Fruit fly (Drosophila melanogaster) whole organism, prepupa: ENCODE results near the gene hry.

ENCODE experiments used
- Blimp-1 ChIP-seq: fragments of 200-800 bp; sonication (Bioruptor generic); optimal IDR thresholded peaks from 3 replicates; lab custom pipeline; 2017; ENCODE audit warnings: missing biosample characterization, missing genetic modification characterization, mild to moderate bottlenecking, moderate library complexity, missing genetic modification reagents
- CG10631 ChIP-seq: fragments of 200-800 bp; sonication (Bioruptor generic); optimal IDR thresholded peaks from 2 replicates; lab custom pipeline; 2016; ENCODE audit warnings: missing biosample characterization, missing genetic modification characterization
- CG10669 ChIP-seq: fragments of 200-800 bp; sonication (Bioruptor generic); optimal IDR thresholded peaks from 3 replicates; lab custom pipeline; 2018; ENCODE audit warnings: missing biosample characterization, mild to moderate bottlenecking, missing genetic modification characterization, moderate library complexity
- CG11294 ChIP-seq: fragments of 200-800 bp; sonication (Bioruptor generic); IDR thresholded peaks from 2 replicates; pipeline ENCODE4 v1.3.6; 2022; ENCODE audit warnings: missing biosample characterization, missing genetic modification characterization
- CG11762 ChIP-seq: fragments of 200-800 bp; sonication (Bioruptor generic); optimal IDR thresholded peaks from 3 replicates; lab custom pipeline; 2016; ENCODE audit warnings: missing biosample characterization, missing genetic modification characterization; ENCODE audit not compliant: insufficient read depth
- CG11902 ChIP-seq: fragments of 200-800 bp; sonication (Bioruptor generic); optimal IDR thresholded peaks from 3 replicates; lab custom pipeline; 2016; ENCODE audit warnings: missing biosample characterization, missing genetic modification characterization
- CG1621 ChIP-seq: fragments of 200-800 bp; sonication (Bioruptor generic); optimal IDR thresholded peaks from 3 replicates; lab custom pipeline; 2018; ENCODE audit warnings: missing biosample characterization, mild to moderate bottlenecking, missing genetic modification characterization
- CG16779 ChIP-seq: fragments of 200-800 bp; sonication (Bioruptor generic); optimal IDR thresholded peaks from 3 replicates; lab custom pipeline; 2017; ENCODE audit warnings: missing biosample characterization, mild to moderate bottlenecking, missing genetic modification characterization
- CG3032 ChIP-seq: fragments of 200-800 bp; optimal IDR thresholded peaks from 2 replicates; lab custom pipeline; 2019; ENCODE audit warnings: missing biosample characterization, mild to moderate bottlenecking, missing genetic modification characterization, moderate library complexity
- CG32006 ChIP-seq: fragments of 200-800 bp; sonication (Bioruptor generic); optimal IDR thresholded peaks from 3 replicates; lab custom pipeline; 2017; ENCODE audit warnings: missing biosample characterization, mild to moderate bottlenecking, missing genetic modification characterization
- CG34406 ChIP-seq: fragments of 200-800 bp; sonication (Bioruptor generic); optimal IDR thresholded peaks from 3 replicates; lab custom pipeline; 2016; ENCODE audit warnings: missing biosample characterization, missing genetic modification characterization
- CG4318 ChIP-seq: fragments of 200-800 bp; sonication (Bioruptor generic); optimal IDR thresholded peaks from 3 replicates; lab custom pipeline; 2017; ENCODE audit warnings: missing biosample characterization, mild to moderate bottlenecking, missing genetic modification characterization
- CG6163 ChIP-seq: fragments of 200-800 bp; sonication (Bioruptor generic); IDR thresholded peaks from 3 replicates; pipeline ENCODE4 v1.3.6; 2022; ENCODE audit warnings: missing biosample characterization, missing genetic modification characterization
- CG6792 ChIP-seq: fragments of 200-800 bp; sonication (Bioruptor generic); optimal IDR thresholded peaks from 3 replicates; lab custom pipeline; 2016; ENCODE audit warnings: missing biosample characterization, missing genetic modification characterization
- CG7368 ChIP-seq: fragments of 200-800 bp; sonication (Bioruptor generic); optimal IDR thresholded peaks from 3 replicates; lab custom pipeline; 2016; ENCODE audit warnings: missing biosample characterization, missing genetic modification characterization
- CG8632 ChIP-seq: fragments of 200-800 bp; sonication (Bioruptor generic); optimal IDR thresholded peaks from 3 replicates; lab custom pipeline; 2016; ENCODE audit warnings: missing biosample characterization, missing genetic modification characterization
- CG9139 ChIP-seq: fragments of 200-800 bp; sonication (Bioruptor generic); optimal IDR thresholded peaks from 3 replicates; lab custom pipeline; 2017; ENCODE audit warnings: missing biosample characterization, mild to moderate bottlenecking, missing genetic modification characterization
- Eip75B ChIP-seq: fragments of 200-800 bp; sonication (Bioruptor generic); optimal IDR thresholded peaks from 3 replicates; lab custom pipeline; 2016; ENCODE audit warnings: missing biosample characterization, missing genetic modification characterization
- Eip78C ChIP-seq: fragments of 200-800 bp; sonication (Bioruptor generic); peaks from one replicate; lab custom pipeline; 2016; ENCODE audit warnings: missing biosample characterization, missing genetic modification characterization
- Eip93F ChIP-seq: fragments of 200-800 bp; sonication (Bioruptor generic); optimal IDR thresholded peaks from 2 replicates; lab custom pipeline; 2016; ENCODE audit warnings: missing biosample characterization, mild to moderate bottlenecking, missing genetic modification characterization
- Ets96B ChIP-seq: fragments of 200-800 bp; optimal IDR thresholded peaks from 2 replicates; lab custom pipeline; 2019; ENCODE audit warnings: missing biosample characterization, mild to moderate bottlenecking, missing genetic modification characterization, moderate library complexity
- Gug ChIP-seq: fragments of 200-800 bp; sonication (Bioruptor generic); IDR thresholded peaks from 2 replicates; pipeline ENCODE4 v1.3.6; 2022; ENCODE audit warnings: missing biosample characterization, missing genetic modification characterization
- Hr39 ChIP-seq: fragments of 200-800 bp; sonication (Bioruptor generic); optimal IDR thresholded peaks from 2 replicates; lab custom pipeline; 2016; ENCODE audit warnings: missing biosample characterization, missing genetic modification characterization
- Hr4 ChIP-seq: fragments of 200-800 bp; sonication (Bioruptor generic); optimal IDR thresholded peaks from 3 replicates; lab custom pipeline; 2016; ENCODE audit warnings: missing biosample characterization, missing genetic modification characterization
- Lpt ChIP-seq: fragments of 200-800 bp; sonication (Bioruptor generic); optimal IDR thresholded peaks from 3 replicates; lab custom pipeline; 2016; ENCODE audit warnings: missing biosample characterization, missing genetic modification characterization
- Met ChIP-seq: fragments of 200-800 bp; sonication (Bioruptor generic); optimal IDR thresholded peaks from 3 replicates; lab custom pipeline; 2016; ENCODE audit warnings: missing biosample characterization, missing genetic modification characterization
- Sox14 ChIP-seq: fragments of 200-800 bp; sonication (Bioruptor generic); optimal IDR thresholded peaks from 3 replicates; lab custom pipeline; 2016; ENCODE audit warnings: missing biosample characterization, missing genetic modification characterization
- achi ChIP-seq: fragments of 200-800 bp; sonication (Bioruptor generic); optimal IDR thresholded peaks from 3 replicates; lab custom pipeline; 2016; ENCODE audit warnings: missing biosample characterization, missing genetic modification characterization
- dac ChIP-seq: fragments of 200-800 bp; sonication (Bioruptor generic); optimal IDR thresholded peaks from 2 replicates; lab custom pipeline; 2017; ENCODE audit warnings: missing biosample characterization, mild to moderate bottlenecking, missing genetic modification characterization
- dsx ChIP-seq: fragments of 200-800 bp; optimal IDR thresholded peaks from 3 replicates; lab custom pipeline; 2019; ENCODE audit warnings: missing biosample characterization, mild to moderate bottlenecking, missing genetic modification characterization, moderate library complexity; ENCODE audit not compliant: poor library complexity, severe bottlenecking
- eg ChIP-seq: fragments of 200-800 bp; sonication (Bioruptor generic); IDR thresholded peaks from 3 replicates; pipeline ENCODE4 v1.3.6; 2022; ENCODE audit warnings: missing biosample characterization, missing genetic modification characterization
- fd59A ChIP-seq: fragments of 200-800 bp; sonication (Bioruptor generic); optimal IDR thresholded peaks from 2 replicates; lab custom pipeline; 2017; ENCODE audit warnings: missing biosample characterization, mild to moderate bottlenecking, missing genetic modification characterization, missing genetic modification reagents
- lz ChIP-seq: fragments of 200-800 bp; sonication (Bioruptor generic); optimal IDR thresholded peaks from 3 replicates; lab custom pipeline; 2016; ENCODE audit warnings: missing biosample characterization, missing genetic modification characterization
- net ChIP-seq: fragments of 200-800 bp; sonication (Bioruptor generic); optimal IDR thresholded peaks from 3 replicates; lab custom pipeline; 2016; ENCODE audit warnings: missing biosample characterization, missing genetic modification characterization
- pdm3 ChIP-seq: fragments of 200-800 bp; sonication (Bioruptor generic); optimal IDR thresholded peaks from 3 replicates; lab custom pipeline; 2016; ENCODE audit warnings: missing biosample characterization, missing genetic modification characterization
- salr ChIP-seq, 2 experiments: fragments of 200-800 bp; sonication (Bioruptor generic); optimal IDR thresholded peaks; 3 replicates each; lab custom pipeline; 2016 to 2018; ENCODE audit warnings: missing biosample characterization in 2 of 2, missing genetic modification characterization in 2 of 2, mild to moderate bottlenecking in 1 of 2
- spab ChIP-seq: fragments of 200-800 bp; sonication (Bioruptor generic); optimal IDR thresholded peaks from 2 replicates; lab custom pipeline; 2017; ENCODE audit warnings: missing biosample characterization, mild to moderate bottlenecking, missing genetic modification characterization, missing genetic modification reagents
- ss ChIP-seq, 2 experiments: fragments of 200-800 bp; sonication (Bioruptor generic); optimal IDR thresholded peaks; 2 replicates in 1 of 2; 3 replicates in 1 of 2; lab custom pipeline; 2017 to 2018; ENCODE audit warnings: mild to moderate bottlenecking in 2 of 2, missing biosample characterization in 2 of 2, missing genetic modification characterization in 2 of 2, moderate library complexity in 1 of 2
- svp ChIP-seq: fragments of 200-800 bp; sonication (Bioruptor generic); peaks from one replicate; lab custom pipeline; 2016; ENCODE audit warnings: missing biosample characterization, missing genetic modification characterization
- topi ChIP-seq: fragments of 200-800 bp; sonication (Bioruptor generic); optimal IDR thresholded peaks from 3 replicates; lab custom pipeline; 2016; ENCODE audit warnings: missing biosample characterization, missing genetic modification characterization
- vri ChIP-seq: fragments of 200-800 bp; sonication (Bioruptor generic); optimal IDR thresholded peaks from 3 replicates; lab custom pipeline; 2016; ENCODE audit warnings: missing biosample characterization, mild to moderate bottlenecking, missing genetic modification characterization

hry gene

DNA sequence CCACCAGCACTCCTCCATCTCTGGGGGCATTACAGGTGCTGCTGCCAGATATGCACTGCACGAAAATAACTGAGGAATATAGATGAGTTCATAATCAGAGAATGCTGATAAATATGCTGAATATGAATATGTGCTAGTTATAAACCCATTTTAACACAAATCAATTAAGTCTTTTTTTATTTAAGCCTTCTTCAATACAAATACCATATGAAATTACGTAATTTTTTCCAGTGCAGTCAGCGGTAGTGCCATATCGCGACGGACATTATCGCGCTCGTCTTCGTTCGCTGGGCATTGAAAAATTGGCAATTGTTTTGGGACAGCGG lies 18.2 kb upstream of the hry start (continued):
- TF ChIP-seq Hr4 (GFP tag; lab: Kevin White, UChicago): peak; percentile 50
- TF ChIP-seq ss (GFP tag; optimal IDR thresholded peaks at IDR 0.05; lab: Kevin White, UChicago): peak; percentile 81 to 93
- peak; percentile 82 for TF ChIP-seq pdm3 (GFP tag; lab: Kevin White, UChicago)
- no peak for TF ChIP-seq Lpt
- TF ChIP-seq Sox14 (GFP tag; lab: Kevin White, UChicago): peak; percentile 82
- TF ChIP-seq CG6163: peak; percentile 89
- peak; percentile 71 for TF ChIP-seq eg (GFP tag; lab: Robert Waterston, UW)
- TF ChIP-seq CG4318 (GFP tag; lab: Kevin White, UChicago): no peak
- TF ChIP-seq CG16779: peak; percentile 78
- peak; percentile 90 for TF ChIP-seq CG11902
- peak; percentile 86 for TF ChIP-seq Hr39 (GFP tag; lab: Kevin White, UChicago)
- peak; percentile 84 for TF ChIP-seq fd59A (GFP tag; lab: Kevin White, UChicago)
- peak; percentile 89 for TF ChIP-seq CG7368
- TF ChIP-seq Blimp-1 (GFP tag; lab: Kevin White, UChicago): peak; percentile 53
- TF ChIP-seq Ets96B: peak; percentile 91
- peak; percentile 90 for TF ChIP-seq CG6792 (GFP tag; lab: Kevin White, UChicago)
- TF ChIP-seq CG11294 (GFP tag; lab: Robert Waterston, UW): peak; percentile 74
- peak; percentile 98 for TF ChIP-seq Eip78C (GFP tag; lab: Kevin White, UChicago)
- peak; percentile 89 for TF ChIP-seq lz (GFP tag; lab: Kevin White, UChicago)
- peak; percentile 87 for TF ChIP-seq CG8632 (GFP tag; lab: Kevin White, UChicago)
- peak; percentile 93 for TF ChIP-seq CG3032
- peak; percentile 76 for TF ChIP-seq Eip93F
- peak; percentile 64 for TF ChIP-seq CG9139 (GFP tag; lab: Kevin White, UChicago)
- peak; percentile 86 for TF ChIP-seq Met
- TF ChIP-seq Gug: peak; percentile 36; the same call in 1 of the 2 replicates
- TF ChIP-seq CG10631: peak; percentile 89
- peak; percentile 72 for TF ChIP-seq vri (GFP tag; lab: Kevin White, UChicago)

dm6 chr3L:8657787-8658186 lies 17.8 kb upstream of the hry start:
- TF ChIP-seq salr (GFP tag; optimal IDR thresholded peaks at IDR 0.05; lab: Kevin White, UChicago): no peak
- peak in 1 of 2 experiments; percentile 79 for TF ChIP-seq ss (GFP tag; optimal IDR thresholded peaks at IDR 0.05; lab: Kevin White, UChicago)

dm6 chr3L:8659601-8660000 lies 16.0 kb upstream of the hry start:
- TF ChIP-seq svp (GFP tag; lab: Kevin White, UChicago) (peak; percentile 49), Eip78C (GFP tag; lab: Kevin White, UChicago) (peak; percentile 42), spab (no peak)

DNA sequence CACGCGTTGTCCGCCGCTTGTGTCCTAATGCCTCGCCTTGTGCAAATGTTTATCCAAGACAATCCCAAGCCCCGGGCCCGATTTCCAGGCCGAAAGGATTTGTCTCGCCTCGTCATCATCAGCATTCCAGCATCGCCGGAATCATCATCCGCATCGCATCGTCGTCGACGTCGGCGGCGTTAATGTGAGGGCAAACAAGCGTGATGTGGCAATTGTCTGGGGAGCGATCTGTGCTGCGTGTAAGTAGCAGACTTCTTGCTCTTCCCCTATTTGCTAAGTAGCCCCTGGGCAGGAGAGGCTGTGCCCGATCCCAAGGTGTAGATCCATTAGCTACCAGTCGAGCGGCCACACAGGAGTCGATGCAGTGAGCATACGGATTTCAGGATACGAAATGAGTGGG lies 14.8 kb upstream of the hry start:
- TF ChIP-seq CG1621 (tag; lab: Kevin White, UChicago) (peak; percentile 6), CG6163 (no peak)
- TF ChIP-seq, all 60 proteins: peak for 1

DNA sequence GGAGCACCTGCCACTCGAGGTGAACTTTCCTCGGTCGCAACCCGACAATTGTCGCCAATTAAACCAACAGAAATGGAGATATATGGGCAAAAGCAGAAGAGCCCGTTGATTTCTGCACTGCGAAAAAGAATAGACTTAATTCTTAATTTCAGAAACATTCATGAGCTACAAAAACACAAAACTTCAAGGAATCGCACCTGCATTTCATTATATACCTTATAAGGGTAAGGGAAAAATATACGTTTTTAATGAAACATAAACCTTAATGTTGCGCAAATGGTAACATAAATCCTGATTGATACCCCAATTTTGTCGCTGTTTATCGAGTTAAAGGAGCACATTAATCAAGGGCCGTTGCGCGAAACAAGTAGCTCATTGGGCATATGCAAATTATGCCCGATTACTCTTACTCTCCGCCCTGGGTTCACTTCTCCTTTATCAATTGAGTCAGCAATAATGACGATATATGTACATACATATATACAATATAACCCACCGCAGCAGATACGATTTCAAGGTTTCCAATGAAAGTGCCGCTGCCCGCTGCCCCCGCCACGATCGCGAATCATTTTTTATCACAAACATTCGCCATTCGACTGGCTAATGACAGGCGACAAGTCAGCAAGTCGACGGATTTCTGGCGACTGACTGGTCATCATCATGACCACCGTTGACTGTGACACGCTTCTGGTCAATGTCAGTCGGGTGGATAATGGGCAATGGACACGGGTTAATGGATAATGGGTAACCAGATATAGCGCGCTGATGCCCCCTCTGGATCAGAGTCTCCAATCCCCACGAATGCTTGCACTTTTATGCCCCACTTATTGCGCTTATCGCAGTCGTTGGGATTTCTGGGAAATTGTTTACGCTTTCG lies 13.5 kb upstream of the hry start:
- TF ChIP-seq CG9139 (GFP tag; lab: Kevin White, UChicago) (peak; percentile 3), topi (GFP tag; lab: Kevin White, UChicago) (peak; percentile 14), CG8632 (GFP tag; lab: Kevin White, UChicago) (peak; percentile 42), CG3032 (peak; percentile 45), CG34406 (peak; percentile 39), achi (peak; percentile 36), Eip75B (GFP tag; lab: Kevin White, UChicago) (peak; percentile 11), CG11762 (peak; percentile 1), pdm3 (GFP tag; lab: Kevin White, UChicago) (peak; percentile 47), dac (GFP tag; lab: Kevin White, UChicago) (no peak), Ets96B (peak; percentile 48), CG1621 (tag; lab: Kevin White, UChicago) (peak; percentile 21), CG11902 (peak; percentile 4), CG4318 (GFP tag; lab: Kevin White, UChicago) (no peak), CG10631 (peak; percentile 32), Eip78C (GFP tag; lab: Kevin White, UChicago) (peak; percentile 89), Met (peak; percentile 32), CG10669 (GFP tag; lab: Kevin White, UChicago) (peak; percentile 28), Gug (no peak), dsx (peak; percentile 30), net (no peak), ss (GFP tag; optimal IDR thresholded peaks at IDR 0.05; lab: Kevin White, UChicago) (peak in 1 of 2 experiments; percentile 32), CG32006 (GFP tag; lab: Kevin White, UChicago) (no peak), spab (peak; percentile 37)
